Worm (Caenorhabditis elegans): Measurements from ENCODE around the gene C01B10.3.

Gene C01B10.3

ce11 chrIV:6646905-6647304 is 25.8 kb upstream of the C01B10.3 start:
- TF ChIP-seq lin-13 (tag; optimal IDR thresholded peaks at IDR 0.05) (no peak), unc-120 (tag; optimal IDR thresholded peaks at IDR 0.05; ENCODE audit: poor library complexity, severe bottlenecking) (no peak), ceh-43 (GFP tag; optimal IDR thresholded peaks at IDR 0.05) (peak; percentile 70), lsy-2 (tag; optimal IDR thresholded peaks at IDR 0.05) (peak; percentile 27), elt-1 (tag; optimal IDR thresholded peaks at IDR 0.05; ENCODE audit: borderline replicate concordance, insufficient read depth) (no peak), ces-1 (GFP tag; optimal IDR thresholded peaks at IDR 0.05) (peak; percentile 28), elt-3 (tag; optimal IDR thresholded peaks at IDR 0.05) (no peak)

- TF ChIP-seq nhr-12 (tag; optimal IDR thresholded peaks at IDR 0.05): no peak
- TF ChIP-seq unc-39 (tag; optimal IDR thresholded peaks at IDR 0.05): peak; percentile 79
- peak; percentile 58 for TF ChIP-seq cnd-1 (tag; optimal IDR thresholded peaks at IDR 0.05)
- TF ChIP-seq pha-4 (tag; optimal IDR thresholded peaks at IDR 0.05): peak; percentile 93
- TF ChIP-seq unc-62 (GFP tag; optimal IDR thresholded peaks at IDR 0.05): peak; percentile 88
- TF ChIP-seq nhr-2 (tag; optimal IDR thresholded peaks at IDR 0.05): peak; percentile 21
- peak; percentile 28 for TF ChIP-seq M03D4.4 (tag; optimal IDR thresholded peaks at IDR 0.05)
- TF ChIP-seq lin-32 (GFP tag; optimal IDR thresholded peaks at IDR 0.05): peak; percentile 7
- TF ChIP-seq unc-120 (tag; optimal IDR thresholded peaks at IDR 0.05; ENCODE audit: poor library complexity, severe bottlenecking): peak; percentile 100
- peak; percentile 58 for TF ChIP-seq sptf-1 (tag; optimal IDR thresholded peaks at IDR 0.05)
- no peak for TF ChIP-seq flh-1 (GFP tag; optimal IDR thresholded peaks at IDR 0.05)
- TF ChIP-seq sem-2 (GFP tag; optimal IDR thresholded peaks at IDR 0.05): no peak
- no peak for TF ChIP-seq zip-8 (tag; optimal IDR thresholded peaks at IDR 0.05)
- TF ChIP-seq lsy-2 (tag; optimal IDR thresholded peaks at IDR 0.05): peak; percentile 74
- peak; percentile 96 for TF ChIP-seq ham-2 (GFP tag; optimal IDR thresholded peaks at IDR 0.05)
- no peak for TF ChIP-seq nhr-28 (tag; optimal IDR thresholded peaks at IDR 0.05)
- no peak for TF ChIP-seq lin-13 (tag; optimal IDR thresholded peaks at IDR 0.05)
- peak; percentile 82 for TF ChIP-seq ztf-11 (tag; optimal IDR thresholded peaks at IDR 0.05)
- peak; percentile 79 for TF ChIP-seq mls-2 (tag; optimal IDR thresholded peaks at IDR 0.05)
- peak; percentile 34 for TF ChIP-seq ceh-43 (GFP tag; optimal IDR thresholded peaks at IDR 0.05)
- peak; percentile 44 for TF ChIP-seq mep-1 (tag; optimal IDR thresholded peaks at IDR 0.05)
- peak; percentile 73 for TF ChIP-seq mab-5 (tag; optimal IDR thresholded peaks at IDR 0.05)
- peak; percentile 59 for TF ChIP-seq nhr-237 (tag; optimal IDR thresholded peaks at IDR 0.05)
- peak; percentile 29 for TF ChIP-seq blmp-1 (tag; optimal IDR thresholded peaks at IDR 0.05)
- peak; percentile 90 for TF ChIP-seq hlh-1 (tag; optimal IDR thresholded peaks at IDR 0.05)
- peak; percentile 65 for TF ChIP-seq drap-1 (GFP tag; optimal IDR thresholded peaks at IDR 0.05)
- TF ChIP-seq ces-1 (GFP tag; optimal IDR thresholded peaks at IDR 0.05): peak; percentile 89
These were observed 24.9 kb upstream of the C01B10.3 start, which contains the start of gene hil-7 for ce11 chrIV:6645867-6646655. TSS of gene hil-7 (plus strand) at chrIV:6646312.

- TF ChIP-seq hlh-1 (tag; optimal IDR thresholded peaks at IDR 0.05): no peak
- no peak for TF ChIP-seq mls-2 (tag; optimal IDR thresholded peaks at IDR 0.05)
- TF ChIP-seq nhr-237 (tag; optimal IDR thresholded peaks at IDR 0.05): no peak
- TF ChIP-seq lin-13 (tag; optimal IDR thresholded peaks at IDR 0.05): no peak
- no peak for TF ChIP-seq snpc-4 (tag; optimal IDR thresholded peaks at IDR 0.05)
- no peak for TF ChIP-seq unc-62 (GFP tag; optimal IDR thresholded peaks at IDR 0.05)
- TF ChIP-seq nhr-28 (tag; optimal IDR thresholded peaks at IDR 0.05): no peak
- TF ChIP-seq mep-1 (tag; optimal IDR thresholded peaks at IDR 0.05): no peak
- TF ChIP-seq pha-4 (tag; optimal IDR thresholded peaks at IDR 0.05): no peak
- TF ChIP-seq nhr-76 (tag; optimal IDR thresholded peaks at IDR 0.05): no peak
- no peak for TF ChIP-seq nhr-2 (tag; optimal IDR thresholded peaks at IDR 0.05)
These were observed 18.7 kb upstream of the C01B10.3 start, which contains the start of gene C01B10.6 for ce11 chrIV:6639880-6640279. TSS of gene C01B10.6 (plus strand) at chrIV:6640180.

ce11 chrIV:6638256-6638655 is 17.1 kb upstream of the C01B10.3 start, which contains the start of gene C01B10.7:
TSS of gene C01B10.7 (plus strand) at chrIV:6638556.
- TF ChIP-seq drap-1 (GFP tag; optimal IDR thresholded peaks at IDR 0.05): no peak
- TF ChIP-seq hlh-1 (tag; optimal IDR thresholded peaks at IDR 0.05): no peak
- TF ChIP-seq mab-5 (tag; optimal IDR thresholded peaks at IDR 0.05): no peak
- TF ChIP-seq ztf-11 (tag; optimal IDR thresholded peaks at IDR 0.05): no peak
- TF ChIP-seq tbx-8 (GFP tag; optimal IDR thresholded peaks at IDR 0.05): no peak
- TF ChIP-seq elt-3 (tag; optimal IDR thresholded peaks at IDR 0.05): no peak
- no peak for TF ChIP-seq pha-4 (tag; optimal IDR thresholded peaks at IDR 0.05)
- TF ChIP-seq unc-39 (tag; optimal IDR thresholded peaks at IDR 0.05): no peak
- no peak for TF ChIP-seq zip-8 (tag; optimal IDR thresholded peaks at IDR 0.05)
- no peak for TF ChIP-seq ham-2 (GFP tag; optimal IDR thresholded peaks at IDR 0.05)
- no peak for TF ChIP-seq nhr-12 (tag; optimal IDR thresholded peaks at IDR 0.05)
